Worm (Caenorhabditis elegans): ENCODE data around the gene dhs-14.

Gene dhs-14

DNA sequence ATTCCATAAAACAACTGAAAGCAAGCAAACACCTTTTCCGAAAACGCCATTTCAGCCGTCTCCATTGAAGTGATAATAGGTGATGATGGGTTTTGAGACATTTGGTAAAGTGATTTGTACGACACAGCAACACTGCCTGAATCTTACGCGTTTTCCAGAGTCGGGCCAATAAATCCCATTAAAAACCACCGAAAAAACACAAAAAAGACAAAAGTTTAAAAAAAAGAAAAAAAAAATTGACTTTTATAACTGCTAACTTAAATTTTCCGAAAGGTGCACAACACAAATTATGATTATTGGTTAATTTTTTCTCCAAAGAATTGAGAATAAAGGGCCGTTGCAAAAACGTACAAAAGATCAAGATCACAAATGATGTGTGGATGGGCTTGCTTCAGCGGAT is 30.6 kb downstream of the dhs-14 start, which contains the start of gene srg-57:
srg-57 (minus strand) TSS at position 101 of the 400 bp plus-strand sequence.
- TF ChIP-seq ceh-24 (tag; optimal IDR thresholded peaks at IDR 0.05) (no peak), elt-2 (tag; optimal IDR thresholded peaks at IDR 0.05) (no peak), C38D4.7 (GFP tag; optimal IDR thresholded peaks at IDR 0.05) (no peak), sdc-2 (tag; optimal IDR thresholded peaks at IDR 0.05) (no peak), fax-1 (tag; optimal IDR thresholded peaks at IDR 0.05) (no peak), ceh-48 (tag; optimal IDR thresholded peaks at IDR 0.05) (no peak), che-1 (tag; optimal IDR thresholded peaks at IDR 0.05) (no peak), ceh-18 (tag; optimal IDR thresholded peaks at IDR 0.05) (no peak), ceh-45 (GFP tag; IDR thresholded peaks at IDR 0.05) (no peak)

DNA sequence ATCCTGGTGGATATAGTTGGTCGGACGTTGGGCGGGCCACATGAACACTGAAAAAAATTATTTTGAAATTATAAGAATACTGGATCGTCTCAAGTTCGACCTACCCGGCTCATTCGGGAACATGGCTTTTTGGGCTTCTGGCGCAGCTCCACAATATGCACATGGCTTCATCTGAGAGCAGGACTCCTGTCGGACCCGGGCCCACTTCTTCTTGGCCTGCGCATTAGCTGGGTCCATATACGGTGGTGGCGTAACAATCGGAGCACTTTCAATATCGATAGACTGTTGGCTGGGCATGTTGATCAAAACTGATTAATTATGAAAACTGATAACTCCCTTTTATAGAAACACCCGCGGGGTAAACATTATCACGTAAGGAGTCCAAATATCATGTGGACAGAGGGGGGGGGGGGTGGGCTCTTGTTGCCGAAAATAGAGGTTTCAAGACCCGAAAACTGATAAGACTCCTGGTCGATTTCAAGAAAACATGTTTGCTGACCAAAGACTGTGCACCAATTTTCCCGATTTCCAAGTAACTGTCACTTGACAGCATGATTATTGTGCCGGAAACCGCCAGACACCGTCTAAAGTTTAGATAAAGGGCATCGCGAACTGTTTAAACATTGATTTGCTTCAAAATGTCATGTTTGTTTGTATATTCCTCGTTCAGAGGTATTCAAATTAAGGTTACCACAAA is 34.1 kb downstream of the dhs-14 start, which contains the start of gene dod-3:
dod-3 (minus strand) TSS at position 315 of the 697 bp plus-strand sequence.
- TF ChIP-seq elt-2 (tag; optimal IDR thresholded peaks at IDR 0.05) (peak; percentile 78), sdc-2 (tag; optimal IDR thresholded peaks at IDR 0.05) (no peak)

DNA sequence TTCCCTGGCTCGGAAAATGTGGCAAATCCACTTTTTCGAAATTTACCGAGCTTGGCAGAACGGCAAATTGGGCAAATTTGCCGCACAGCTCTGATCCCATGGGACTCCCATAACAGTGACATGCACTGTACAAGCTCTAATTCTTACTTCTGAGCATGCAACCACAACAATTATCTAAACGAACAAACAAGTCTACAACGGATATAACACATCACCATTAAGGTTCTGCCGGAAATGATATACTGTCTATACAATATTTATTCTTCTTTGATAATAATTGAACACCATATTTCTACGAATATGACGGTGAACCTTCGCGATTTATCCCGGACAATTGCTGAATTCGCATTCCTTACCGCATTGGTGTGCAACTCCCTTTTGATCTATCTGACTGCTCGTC is 36.8 kb downstream of the dhs-14 start, which contains the start of gene str-33:
str-33 (plus strand) TSS at position 301 of the 400 bp plus-strand sequence.
- TF ChIP-seq hlh-15 (tag; optimal IDR thresholded peaks at IDR 0.05): no peak
- TF ChIP-seq nfya-1 (tag; optimal IDR thresholded peaks at IDR 0.05): no peak
- TF ChIP-seq tbx-7 (tag; optimal IDR thresholded peaks at IDR 0.05): no peak
- TF ChIP-seq pax-1 (tag; optimal IDR thresholded peaks at IDR 0.05): no peak
- TF ChIP-seq unc-42 (tag; optimal IDR thresholded peaks at IDR 0.05): no peak
- no peak for TF ChIP-seq elt-4 (tag; optimal IDR thresholded peaks at IDR 0.05)
- TF ChIP-seq hlh-6 (tag; optimal IDR thresholded peaks at IDR 0.05): no peak

DNA sequence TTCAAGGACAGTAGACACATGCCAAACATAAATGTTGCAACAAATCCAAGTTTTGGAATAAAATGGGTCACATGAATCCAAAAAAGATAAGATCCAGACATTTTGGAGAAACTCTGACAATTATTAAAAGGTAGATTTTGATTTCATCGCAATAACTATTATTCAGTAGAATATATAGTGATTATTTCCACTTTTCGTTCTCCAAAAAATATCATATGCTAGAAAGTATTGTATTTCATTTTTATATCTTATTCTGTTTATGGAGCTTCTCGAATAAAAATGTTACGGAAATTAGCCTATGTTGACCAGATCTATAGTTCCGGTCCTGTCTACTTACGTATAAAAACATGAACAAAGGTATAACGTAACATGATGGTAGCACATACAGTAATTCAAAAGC is 37.9 kb downstream of the dhs-14 start, which contains the start of gene str-13:
str-13 (minus strand) TSS at position 101 of the 400 bp plus-strand sequence.
- no peak for TF ChIP-seq elt-2 (tag; optimal IDR thresholded peaks at IDR 0.05)
- no peak for TF ChIP-seq rnt-1 (tag; optimal IDR thresholded peaks at IDR 0.05)
- no peak for TF ChIP-seq ceh-18 (tag; optimal IDR thresholded peaks at IDR 0.05)
- TF ChIP-seq ceh-6 (GFP tag; optimal IDR thresholded peaks at IDR 0.05): no peak
- TF ChIP-seq odd-2 (tag; optimal IDR thresholded peaks at IDR 0.05): no peak
- no peak for TF ChIP-seq ceh-9 (tag; optimal IDR thresholded peaks at IDR 0.05)
- no peak for TF ChIP-seq unc-55 (GFP tag; optimal IDR thresholded peaks at IDR 0.05)
- TF ChIP-seq tbx-2 (tag; optimal IDR thresholded peaks at IDR 0.05): no peak
- TF ChIP-seq hlh-13 (GFP tag; optimal IDR thresholded peaks at IDR 0.05): no peak
- TF ChIP-seq ttx-3 (tag; optimal IDR thresholded peaks at IDR 0.05): no peak
- TF ChIP-seq nhr-232 (tag; optimal IDR thresholded peaks at IDR 0.05): no peak
- TF ChIP-seq ceh-24 (tag; optimal IDR thresholded peaks at IDR 0.05): no peak
- no peak for TF ChIP-seq K09A11.1 (tag; optimal IDR thresholded peaks at IDR 0.05; ENCODE audit: insufficient read depth)
- no peak for TF ChIP-seq C08G9.2 (tag; optimal IDR thresholded peaks at IDR 0.05)
- TF ChIP-seq ceh-14 (tag; optimal IDR thresholded peaks at IDR 0.05): no peak
- TF ChIP-seq madf-2 (tag; optimal IDR thresholded peaks at IDR 0.05): no peak
- no peak for TF ChIP-seq ceh-34 (tag; optimal IDR thresholded peaks at IDR 0.05)

DNA sequence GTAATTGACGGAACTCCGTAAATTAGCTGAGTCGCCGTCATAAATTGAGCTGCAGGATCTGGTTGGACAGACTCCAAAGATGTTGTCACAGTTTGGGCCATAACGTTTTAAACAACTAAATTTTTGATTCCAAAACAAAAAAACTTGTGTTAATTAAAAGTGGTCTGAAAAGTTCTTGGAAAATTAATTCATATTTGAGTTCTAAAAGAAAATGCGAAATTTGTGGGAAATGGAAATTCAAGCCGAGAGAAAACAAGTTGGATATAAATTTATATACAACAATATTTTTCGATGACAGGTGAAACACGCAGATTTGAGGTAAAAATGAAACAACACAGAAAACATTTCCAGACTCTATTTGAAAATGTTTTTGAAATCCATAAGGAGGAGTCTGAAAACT is 39.8 kb downstream of the dhs-14 start, which contains the start of gene srg-59:
srg-59 (minus strand) TSS at position 101 of the 400 bp plus-strand sequence.
- TF ChIP-seq pat-9 (tag; optimal IDR thresholded peaks at IDR 0.05) (no peak), ceh-24 (tag; optimal IDR thresholded peaks at IDR 0.05) (no peak), npax-4 (tag; optimal IDR thresholded peaks at IDR 0.05) (no peak), hlh-30 (tag; optimal IDR thresholded peaks at IDR 0.05; ENCODE audit: insufficient read depth) (no peak), pha-2 (tag; optimal IDR thresholded peaks at IDR 0.05) (no peak), ceh-6 (GFP tag; optimal IDR thresholded peaks at IDR 0.05) (no peak), ama-1 (optimal IDR thresholded peaks at IDR 0.05) (no peak), fkh-10 (GFP tag; optimal IDR thresholded peaks at IDR 0.05) (no peak), K09A11.1 (tag; optimal IDR thresholded peaks at IDR 0.05; ENCODE audit: insufficient read depth) (no peak), nhr-11 (tag; optimal IDR thresholded peaks at IDR 0.05) (no peak), fkh-6 (tag; optimal IDR thresholded peaks at IDR 0.05) (no peak), ceh-2 (tag; optimal IDR thresholded peaks at IDR 0.05) (no peak), K02D7.2 (tag; optimal IDR thresholded peaks at IDR 0.05) (no peak), ttx-3 (tag; optimal IDR thresholded peaks at IDR 0.05) (no peak), dmd-4 (tag; optimal IDR thresholded peaks at IDR 0.05; ENCODE audit: borderline replicate concordance) (no peak), mec-3 (tag; optimal IDR thresholded peaks at IDR 0.05; ENCODE audit: borderline replicate concordance) (no peak), ets-4 (tag; optimal IDR thresholded peaks at IDR 0.05) (no peak)
